Fruit fly (Drosophila melanogaster) Kc167 (cell line): ENCODE measurements around the gene CG31076.

ENCODE experiments used
- Myc ChIP-seq: fragments of >200 bp; optimal IDR thresholded peaks from 2 replicates; lab custom pipeline; 2017; ENCODE audit warnings: missing external identifiers
- Sin3A ChIP-seq: fragments of >200 bp; optimal IDR thresholded peaks from 2 replicates; lab custom pipeline; 2018; ENCODE audit warnings: missing external identifiers
- h ChIP-seq: fragments of >200 bp; optimal IDR thresholded peaks from 3 replicates; lab custom pipeline; 2018; ENCODE audit warnings: missing external identifiers
- psq ChIP-seq: fragments of >200 bp; optimal IDR thresholded peaks from 2 replicates; lab custom pipeline; 2017; ENCODE audit warnings: missing external identifiers
- ttk ChIP-seq: sonication (Bioruptor generic); optimal IDR thresholded peaks from 2 replicates; lab custom pipeline; 2017; ENCODE audit warnings: missing external identifiers

DNA sequence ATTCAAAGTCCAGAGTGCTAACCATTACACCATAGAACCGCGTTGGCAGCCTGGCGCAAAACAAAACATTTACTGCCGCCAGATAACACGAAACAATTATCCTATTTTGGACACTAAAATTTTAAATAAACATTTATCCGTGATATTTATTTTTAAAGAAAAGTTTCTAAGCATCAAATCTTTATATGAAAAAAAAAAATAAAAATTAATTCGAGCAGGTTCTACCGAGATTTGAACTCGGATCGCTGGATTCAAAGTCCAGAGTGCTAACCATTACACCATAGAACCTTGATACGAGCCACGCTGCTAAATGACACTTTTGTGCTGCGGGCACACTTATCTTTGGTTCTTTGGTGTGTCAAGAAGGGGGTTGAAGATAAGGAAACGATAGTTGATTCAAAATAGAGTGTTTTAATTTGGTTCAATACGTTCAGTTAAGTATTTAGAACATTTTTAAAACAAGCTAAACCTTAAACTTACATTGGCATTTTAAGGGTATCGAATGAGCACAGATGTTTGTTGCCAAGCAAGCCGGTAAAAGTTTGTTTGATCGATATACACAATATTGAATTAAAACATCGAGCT is 42.3 kb downstream of the CG31076 start, which contains the start of gene Spag1:
- TF ChIP-seq psq (lab: Kevin White, UChicago) (no peak), Sin3A (lab: Kevin White, UChicago) (no peak), h (lab: Kevin White, UChicago) (no peak), Myc (lab: Kevin White, UChicago) (no peak), ttk (lab: Kevin White, UChicago) (no peak)
